Fruit fly (Drosophila melanogaster) whole organism, embryonic: ENCODE measurements around the gene Bap111.

ENCODE experiments used
- CG10147 ChIP-seq: fragments of 200-800 bp; sonication (Bioruptor generic); optimal IDR thresholded peaks from 2 replicates; lab custom pipeline; 2019; ENCODE audit warnings: missing biosample characterization, mild to moderate bottlenecking, missing genetic modification characterization, moderate library complexity
- CG10267 ChIP-seq: fragments of 200-800 bp; sonication (Bioruptor generic); optimal IDR thresholded peaks from 2 replicates; lab custom pipeline; 2018; ENCODE audit warnings: missing biosample characterization, mild to moderate bottlenecking, missing genetic modification characterization, moderate library complexity
- CG10274 ChIP-seq: fragments of 200-800 bp; sonication (Bioruptor generic); optimal IDR thresholded peaks from 3 replicates; lab custom pipeline; 2017; ENCODE audit warnings: missing biosample characterization, mild to moderate bottlenecking, missing genetic modification characterization
- CG10565 ChIP-seq: fragments of 200-800 bp; sonication (Bioruptor generic); optimal IDR thresholded peaks from 3 replicates; lab custom pipeline; 2016; ENCODE audit warnings: missing biosample characterization, mild to moderate bottlenecking, missing genetic modification characterization
- CG11093 ChIP-seq: fragments of 200-800 bp; sonication (Bioruptor generic); IDR thresholded peaks from 3 replicates; pipeline ENCODE4 v1.3.6; 2022; ENCODE audit warnings: missing biosample characterization, missing genetic modification characterization
- CG11247 ChIP-seq: fragments of 200-800 bp; sonication (Bioruptor generic); IDR thresholded peaks from 2 replicates; pipeline ENCODE4 v1.3.6; 2022; ENCODE audit warnings: missing biosample characterization, missing genetic modification characterization
- CG12104 ChIP-seq: fragments of 200-800 bp; sonication (Bioruptor generic); optimal IDR thresholded peaks from 3 replicates; lab custom pipeline; 2016; ENCODE audit warnings: missing biosample characterization, missing genetic modification characterization
- CG12236 ChIP-seq: fragments of 200-800 bp; sonication (Bioruptor generic); optimal IDR thresholded peaks from 2 replicates; lab custom pipeline; 2016; ENCODE audit warnings: missing biosample characterization, missing genetic modification characterization
- CG12391 ChIP-seq: fragments of 200-800 bp; sonication (Bioruptor generic); optimal IDR thresholded peaks from 3 replicates; lab custom pipeline; 2018; ENCODE audit warnings: missing biosample characterization, mild to moderate bottlenecking, missing genetic modification characterization, moderate library complexity
- CG13287 ChIP-seq: fragments of 200-800 bp; sonication (Bioruptor generic); IDR thresholded peaks from 2 replicates; pipeline ENCODE4 v1.3.6; 2022; ENCODE audit warnings: missing biosample characterization, missing genetic modification characterization; ENCODE audit not compliant: partially characterized antibody
- CG13296 ChIP-seq: fragments of 200-800 bp; sonication (Bioruptor generic); optimal IDR thresholded peaks from 3 replicates; lab custom pipeline; 2018; ENCODE audit warnings: missing biosample characterization, mild to moderate bottlenecking, missing genetic modification characterization
- CG13894 ChIP-seq: fragments of 200-800 bp; sonication (Bioruptor generic); optimal IDR thresholded peaks from 3 replicates; lab custom pipeline; 2018; ENCODE audit warnings: missing biosample characterization, mild to moderate bottlenecking, missing genetic modification characterization, moderate library complexity
- CG1602 ChIP-seq: fragments of 200-800 bp; sonication (Bioruptor generic); optimal IDR thresholded peaks from 3 replicates; lab custom pipeline; 2016; ENCODE audit warnings: missing biosample characterization, missing genetic modification characterization
- CG1647 ChIP-seq: fragments of 200-800 bp; sonication (Bioruptor generic); optimal IDR thresholded peaks from 3 replicates; lab custom pipeline; 2016; ENCODE audit warnings: missing biosample characterization, missing genetic modification characterization
- CG17186 ChIP-seq: fragments of 200-800 bp; sonication (Bioruptor generic); optimal IDR thresholded peaks from 3 replicates; lab custom pipeline; 2017; ENCODE audit warnings: missing biosample characterization, missing genetic modification reagents, missing genetic modification characterization
- CG18476 ChIP-seq: fragments of 200-800 bp; sonication (Bioruptor generic); optimal IDR thresholded peaks from 2 replicates; lab custom pipeline; 2016; ENCODE audit warnings: missing biosample characterization, mild to moderate bottlenecking, missing genetic modification characterization
- CG34422 ChIP-seq: fragments of 200-800 bp; sonication (Bioruptor generic); IDR thresholded peaks from 3 replicates; pipeline ENCODE4 v1.3.6; 2022; ENCODE audit warnings: missing biosample characterization, missing genetic modification characterization
- CG4360 ChIP-seq: fragments of 200-800 bp; sonication (Bioruptor generic); IDR thresholded peaks from 2 replicates; pipeline ENCODE4 v1.3.6; 2022; ENCODE audit warnings: missing biosample characterization, missing genetic modification characterization
- CG6689 ChIP-seq: fragments of 200-800 bp; sonication (Bioruptor generic); IDR thresholded peaks from 2 replicates; pipeline ENCODE4 v1.3.6; 2022; ENCODE audit warnings: missing biosample characterization, missing genetic modification characterization
- CG6791 ChIP-seq: fragments of 200-800 bp; sonication (Bioruptor generic); IDR thresholded peaks from 3 replicates; pipeline ENCODE4 v1.3.6; 2022; ENCODE audit warnings: missing biosample characterization, missing genetic modification characterization; ENCODE audit not compliant: partially characterized antibody
- CG7745 ChIP-seq: fragments of 200-800 bp; sonication (Bioruptor generic); optimal IDR thresholded peaks from 2 replicates; lab custom pipeline; 2018; ENCODE audit warnings: missing biosample characterization, mild to moderate bottlenecking, missing genetic modification characterization, moderate library complexity
- CG7928 ChIP-seq: fragments of 200-800 bp; sonication (Bioruptor generic); optimal IDR thresholded peaks from 2 replicates; lab custom pipeline; 2017; ENCODE audit warnings: missing biosample characterization, mild to moderate bottlenecking, missing genetic modification characterization
- CG8290 ChIP-seq, 3 experiments: fragments of 200-800 bp; sonication (Bioruptor generic); optimal IDR thresholded peaks; 2 replicates each; lab custom pipeline; 2016 to 2019; ENCODE audit warnings: missing biosample characterization in 3 of 3, missing genetic modification characterization in 3 of 3, mild to moderate bottlenecking in 2 of 3, moderate library complexity in 1 of 3
- Doc2 ChIP-seq: fragments of 200-800 bp; sonication (Bioruptor generic); IDR thresholded peaks from 2 replicates; pipeline ENCODE4 v1.3.6; 2022; ENCODE audit warnings: missing biosample characterization, missing genetic modification characterization
- Fer3 ChIP-seq: fragments of 200-800 bp; sonication (Bioruptor generic); optimal IDR thresholded peaks from 2 replicates; lab custom pipeline; 2018; ENCODE audit warnings: missing biosample characterization, mild to moderate bottlenecking, missing genetic modification characterization, moderate library complexity
- HLH3B ChIP-seq: fragments of 200-800 bp; sonication (Bioruptor generic); IDR thresholded peaks from 2 replicates; pipeline ENCODE4 v1.3.6; 2022; ENCODE audit warnings: missing biosample characterization, missing genetic modification characterization
- HmgD ChIP-seq: fragments of 200-800 bp; sonication (Bioruptor generic); optimal IDR thresholded peaks from 3 replicates; lab custom pipeline; 2016; ENCODE audit warnings: missing biosample characterization, missing genetic modification characterization
- Hmx ChIP-seq: fragments of 200-800 bp; sonication (Bioruptor generic); optimal IDR thresholded peaks from 2 replicates; lab custom pipeline; 2016; ENCODE audit warnings: missing biosample characterization, missing genetic modification characterization
- Lim3 ChIP-seq: fragments of 200-800 bp; sonication (Bioruptor generic); IDR thresholded peaks from 2 replicates; pipeline ENCODE4 v1.3.6; 2022; ENCODE audit warnings: missing biosample characterization, missing genetic modification characterization
- Lpt ChIP-seq: fragments of >200 bp; optimal IDR thresholded peaks from 2 replicates; lab custom pipeline; 2018; ENCODE audit warnings: missing biosample characterization, missing genetic modification characterization
- Optix ChIP-seq: fragments of 200-800 bp; sonication (Bioruptor generic); IDR thresholded peaks from 3 replicates; pipeline ENCODE4 v1.3.6; 2022; ENCODE audit warnings: missing biosample characterization, missing genetic modification characterization
- Pdp1 ChIP-seq, 2 experiments: fragments of 200-800 bp; sonication (Bioruptor generic); optimal IDR thresholded peaks; 3 replicates each; lab custom pipeline; 2016; ENCODE audit warnings: missing biosample characterization in 2 of 2, missing genetic modification characterization in 2 of 2, mild to moderate bottlenecking in 1 of 2, moderate library complexity in 1 of 2
- Rx ChIP-seq: fragments of 200-800 bp; sonication (Bioruptor generic); IDR thresholded peaks from 2 replicates; pipeline ENCODE4 v1.3.6; 2022; ENCODE audit warnings: missing biosample characterization, missing genetic modification characterization
- ash1 ChIP-seq: fragments of 200-800 bp; sonication (Bioruptor generic); optimal IDR thresholded peaks from 2 replicates; lab custom pipeline; 2018; ENCODE audit warnings: missing biosample characterization, mild to moderate bottlenecking, missing genetic modification characterization
- ato ChIP-seq: fragments of 200-800 bp; sonication (Bioruptor generic); IDR thresholded peaks from 2 replicates; pipeline ENCODE4 v1.3.6; 2022; ENCODE audit warnings: missing biosample characterization, missing genetic modification characterization; ENCODE audit not compliant: partially characterized antibody
- ci ChIP-seq: fragments of 200-800 bp; sonication (Bioruptor generic); IDR thresholded peaks from 3 replicates; pipeline ENCODE4 v1.3.6; 2022; ENCODE audit warnings: missing biosample characterization, missing genetic modification characterization
- crp ChIP-seq, 2 experiments: fragments of 200-800 bp; sonication (Bioruptor generic); optimal IDR thresholded peaks; 2 replicates in 1 of 2; 3 replicates in 1 of 2; lab custom pipeline; 2017; ENCODE audit warnings: missing biosample characterization in 2 of 2, missing genetic modification characterization in 2 of 2, mild to moderate bottlenecking in 1 of 2, moderate library complexity in 1 of 2
- emc ChIP-seq: fragments of 200-800 bp; sonication (Bioruptor generic); optimal IDR thresholded peaks from 2 replicates; lab custom pipeline; 2016; ENCODE audit warnings: missing biosample characterization, missing genetic modification characterization
- en ChIP-seq: fragments of 200-800 bp; sonication (Bioruptor generic); optimal IDR thresholded peaks from 2 replicates; lab custom pipeline; 2016; ENCODE audit warnings: missing biosample characterization, missing genetic modification characterization
- ind ChIP-seq: fragments of 200-800 bp; sonication (Bioruptor generic); optimal IDR thresholded peaks from 3 replicates; lab custom pipeline; 2016; ENCODE audit warnings: missing biosample characterization, missing genetic modification characterization
- insv ChIP-seq, 2 experiments: fragments of 200-800 bp; sonication (Bioruptor generic); optimal IDR thresholded peaks; 3 replicates each; lab custom pipeline; 2016 to 2018; ENCODE audit warnings: missing biosample characterization in 2 of 2, missing genetic modification characterization in 2 of 2
- jing ChIP-seq: fragments of 200-800 bp; sonication (Bioruptor generic); optimal IDR thresholded peaks from 2 replicates; lab custom pipeline; 2018; ENCODE audit warnings: missing biosample characterization, mild to moderate bottlenecking, missing genetic modification characterization
- lola ChIP-seq, 3 experiments: fragments of >200 bp in 2 of 3; fragments of 200-800 bp in 1 of 3; sonication (Bioruptor generic) in 1 of 3; optimal IDR thresholded peaks; 2 replicates each; lab custom pipeline; 2017 to 2019; ENCODE audit warnings: missing biosample characterization in 3 of 3, missing genetic modification characterization in 3 of 3, mild to moderate bottlenecking in 1 of 3, moderate library complexity in 1 of 3
- pho ChIP-seq: fragments of 200-800 bp; sonication (Bioruptor generic); optimal IDR thresholded peaks from 2 replicates; lab custom pipeline; 2016; ENCODE audit warnings: missing biosample characterization, missing genetic modification characterization
- repo ChIP-seq: fragments of 200-800 bp; sonication (Bioruptor generic); optimal IDR thresholded peaks from 2 replicates; lab custom pipeline; 2016; ENCODE audit warnings: missing biosample characterization, missing genetic modification characterization
- so ChIP-seq: fragments of 200-800 bp; sonication (Bioruptor generic); IDR thresholded peaks from 3 replicates; pipeline ENCODE4 v1.3.6; 2022; ENCODE audit warnings: missing biosample characterization, missing genetic modification characterization
- unc-4 ChIP-seq: fragments of 200-800 bp; sonication (Bioruptor generic); IDR thresholded peaks from 2 replicates; pipeline ENCODE4 v1.3.6; 2022; ENCODE audit warnings: missing biosample characterization, missing genetic modification characterization; ENCODE audit not compliant: partially characterized antibody
- wek ChIP-seq: fragments of 200-800 bp; sonication (Bioruptor generic); optimal IDR thresholded peaks from 3 replicates; lab custom pipeline; 2018; ENCODE audit warnings: missing biosample characterization, mild to moderate bottlenecking, missing genetic modification characterization, moderate library complexity
- zf30C ChIP-seq: fragments of 200-800 bp; sonication (Bioruptor generic); optimal IDR thresholded peaks from 3 replicates; lab custom pipeline; 2018; ENCODE audit warnings: missing biosample characterization, mild to moderate bottlenecking, missing genetic modification characterization

Bap111 gene

dm6 chrX:9120828-9121754, 28.0 kb upstream of the Bap111 start (continued):
- no peak for TF ChIP-seq CG8290 (GFP tag; optimal IDR thresholded peaks at IDR 0.05; lab: Kevin White, UChicago)
- TF ChIP-seq CG8290 (tag; optimal IDR thresholded peaks at IDR 0.05; lab: Kevin White, UChicago): no peak
- no peak for TF ChIP-seq jing (GFP tag; lab: Kevin White, UChicago)
- no peak for TF ChIP-seq Doc2 (GFP tag; lab: Robert Waterston, UW)
- TF ChIP-seq Rx (GFP tag; lab: Robert Waterston, UW): no peak
- peak; percentile 19 for TF ChIP-seq CG1647
- no peak for TF ChIP-seq CG13287
- no peak for TF ChIP-seq CG10565 (GFP tag; lab: Kevin White, UChicago)
- no peak for TF ChIP-seq en
- peak; percentile 24 to 37 for TF ChIP-seq Pdp1 (GFP tag; optimal IDR thresholded peaks at IDR 0.05; lab: Kevin White, UChicago)
- no peak for TF ChIP-seq CG7745 (tag; lab: Kevin White, UChicago)
- TF ChIP-seq Optix (GFP tag; lab: Robert Waterston, UW): no peak
- no peak for TF ChIP-seq HmgD (GFP tag; lab: Kevin White, UChicago)
- no peak for TF ChIP-seq crp (GFP tag; optimal IDR thresholded peaks at IDR 0.05; lab: Kevin White, UChicago)
- TF ChIP-seq ato (GFP tag; lab: Robert Waterston, UW): no peak
- TF ChIP-seq insv (GFP tag; optimal IDR thresholded peaks at IDR 0.05; lab: Kevin White, UChicago): peak; percentile 54 to 94
- peak; percentile 20; the same call in 1 of the 2 replicates for TF ChIP-seq HLH3B (GFP tag; lab: Robert Waterston, UW)
- peak; percentile 50 for TF ChIP-seq Fer3 (tag; lab: Kevin White, UChicago)
- TF ChIP-seq CG1602: no peak
- TF ChIP-seq unc-4 (GFP tag; lab: Robert Waterston, UW): no peak
- TF ChIP-seq CG12391 (tag; lab: Kevin White, UChicago): peak; percentile 45
- no peak for TF ChIP-seq CG12236 (GFP tag; lab: Kevin White, UChicago)
- TF ChIP-seq CG10147 (GFP tag; lab: Kevin White, UChicago): peak; percentile 15
- no peak for TF ChIP-seq CG34422 (GFP tag; lab: Robert Waterston, UW)
- TF ChIP-seq CG17186 (GFP tag; lab: Kevin White, UChicago): no peak
- TF ChIP-seq CG12104 (GFP tag; lab: Kevin White, UChicago): no peak
- no peak for TF ChIP-seq repo
- peak; percentile 46 for TF ChIP-seq ind (GFP tag; lab: Kevin White, UChicago)
- peak; percentile 22; the same call in 1 of the 2 replicates for TF ChIP-seq CG6689 (GFP tag; lab: Robert Waterston, UW)
- no peak for TF ChIP-seq CG11093 (GFP tag; lab: Robert Waterston, UW)
- TF ChIP-seq wek (GFP tag; lab: Kevin White, UChicago): no peak
- TF ChIP-seq CG6791: no peak

dm6 chrX:9122492-9122891, 26.6 kb upstream of the Bap111 start:
- TF ChIP-seq CG18476 (no peak), so (GFP tag; lab: Robert Waterston, UW) (no peak), CG10274 (GFP tag; lab: Kevin White, UChicago) (no peak), CG13894 (tag; lab: Kevin White, UChicago) (no peak), pho (no peak), Lpt (GFP tag; lab: Kevin White, UChicago) (no peak), Lim3 (GFP tag; lab: Robert Waterston, UW) (no peak), CG7928 (GFP tag; lab: Kevin White, UChicago) (no peak), CG10267 (tag; lab: Kevin White, UChicago) (no peak), ash1 (no peak), CG13296 (GFP tag; lab: Kevin White, UChicago) (no peak), Hmx (GFP tag; lab: Kevin White, UChicago) (no peak), CG11247 (GFP tag; lab: Robert Waterston, UW) (no peak), ci (no peak), lola (GFP tag; optimal IDR thresholded peaks at IDR 0.05; lab: Kevin White, UChicago) (no peak), CG4360 (GFP tag; lab: Robert Waterston, UW) (no peak), zf30C (GFP tag; lab: Kevin White, UChicago) (no peak), emc (GFP tag; lab: Kevin White, UChicago) (no peak)
